Worm (Caenorhabditis elegans) whole organism, L1 larva: Measurements from ENCODE around the gene F56A8.8.

Experiments used
- C04F5.9 ChIP-seq: sonication (generic microtip); optimal IDR thresholded peaks from 2 replicates; lab custom pipeline; 2016; ENCODE audit warnings: missing genetic modification characterization, missing compliant biosample characterization
- C16A3.4 ChIP-seq: fragments of 150-350 bp; optimal IDR thresholded peaks from 2 replicates; lab custom pipeline; 2014; ENCODE audit warnings: missing biosample characterization, missing genetic modification characterization
- F16B12.6 ChIP-seq: fragments of 150-350 bp; optimal IDR thresholded peaks from 2 replicates; lab custom pipeline; 2014; ENCODE audit warnings: missing biosample characterization, missing genetic modification characterization
- aha-1 ChIP-seq: fragments of 150-350 bp; optimal IDR thresholded peaks from 2 replicates; lab custom pipeline; 2014; ENCODE audit warnings: missing biosample characterization, missing genetic modification characterization
- alr-1 ChIP-seq: fragments of 200-800 bp; sonication (Bioruptor generic); optimal IDR thresholded peaks from 2 replicates; lab custom pipeline; 2018; ENCODE audit warnings: borderline replicate concordance, mild to moderate bottlenecking, missing genetic modification characterization, missing compliant biosample characterization
- aly-2 ChIP-seq: fragments of 150-350 bp; optimal IDR thresholded peaks from 2 replicates; lab custom pipeline; 2014; ENCODE audit warnings: missing biosample characterization, missing genetic modification characterization
- ceh-63 ChIP-seq: fragments of 200-800 bp; sonication (Bioruptor generic); optimal IDR thresholded peaks from 2 replicates; lab custom pipeline; 2018; ENCODE audit warnings: mild to moderate bottlenecking, missing genetic modification characterization, missing compliant biosample characterization
- ceh-8 ChIP-seq: fragments of 200-800 bp; sonication (Bioruptor generic); optimal IDR thresholded peaks from 2 replicates; lab custom pipeline; 2018; ENCODE audit warnings: mild to moderate bottlenecking, missing genetic modification characterization, moderate library complexity, missing compliant biosample characterization
- ceh-88 ChIP-seq: fragments of 200-800 bp; sonication (Bioruptor generic); IDR thresholded peaks from 2 replicates; pipeline ENCODE4 v1.3.6; 2022; ENCODE audit warnings: missing genetic modification characterization, missing compliant biosample characterization
- ceh-90 ChIP-seq: sonication (generic microtip); optimal IDR thresholded peaks from 2 replicates; lab custom pipeline; 2016; ENCODE audit warnings: missing genetic modification characterization, missing compliant biosample characterization
- ces-1 ChIP-seq: fragments of 150-350 bp; optimal IDR thresholded peaks from 2 replicates; lab custom pipeline; 2014; ENCODE audit warnings: missing biosample characterization, missing genetic modification reagents, missing genetic modification characterization
- dpl-1 ChIP-seq, 3 experiments: fragments of 150-350 bp in 2 of 3; sonication (generic microtip) in 1 of 3; optimal IDR thresholded peaks; 2 replicates each; lab custom pipeline; 2014 to 2017; ENCODE audit warnings: missing biosample characterization in 3 of 3, missing genetic modification characterization in 3 of 3, missing genetic modification reagents in 3 of 3
- efl-1 ChIP-seq, 4 experiments: fragments of 150-350 bp; optimal IDR thresholded peaks in 3 of 4; peaks in 1 of 4; 1 replicate in 1 of 4; 2 replicates in 3 of 4; lab custom pipeline; 2014; ENCODE audit warnings: missing biosample characterization in 2 of 4, missing genetic modification characterization in 2 of 4, missing genetic modification reagents in 2 of 4
- efl-3 ChIP-seq: fragments of 200-800 bp; sonication (Bioruptor generic); optimal IDR thresholded peaks from 2 replicates; lab custom pipeline; 2018; ENCODE audit warnings: mild to moderate bottlenecking, missing genetic modification characterization, missing compliant biosample characterization
- egl-13 ChIP-seq: sonication (generic microtip); optimal IDR thresholded peaks from 2 replicates; lab custom pipeline; 2016; ENCODE audit warnings: missing genotype, missing genetic modification reagents, missing genetic modification characterization, missing compliant biosample characterization
- egl-27 ChIP-seq, 2 experiments: fragments of 150-350 bp in 1 of 2; sonication (generic microtip); optimal IDR thresholded peaks; 3 replicates each; lab custom pipeline; 2017 to 2018; ENCODE audit warnings: missing biosample characterization in 2 of 2, missing genetic modification characterization in 2 of 2, missing genetic modification reagents in 2 of 2
- elt-3 ChIP-seq, 6 experiments: fragments of 150-350 bp in 1 of 6; sonication (generic microtip); optimal IDR thresholded peaks; 2 replicates each; lab custom pipeline; 2017 to 2018; ENCODE audit warnings: missing biosample characterization in 6 of 6, missing genetic modification characterization in 6 of 6, inconsistent platforms in 1 of 6
- ets-5 ChIP-seq: fragments of 200-800 bp; sonication (Bioruptor generic); IDR thresholded peaks from 2 replicates; pipeline ENCODE4 v1.3.6; 2022; ENCODE audit warnings: missing genetic modification characterization, missing compliant biosample characterization
- fkh-10 ChIP-seq: sonication (generic microtip); optimal IDR thresholded peaks from 2 replicates; lab custom pipeline; 2017; ENCODE audit warnings: missing biosample characterization, missing genetic modification reagents, missing genetic modification characterization
- fkh-8 ChIP-seq: sonication (generic microtip); optimal IDR thresholded peaks from 2 replicates; lab custom pipeline; 2016; ENCODE audit warnings: mild to moderate bottlenecking, missing genetic modification characterization, missing compliant biosample characterization
- fos-1 ChIP-seq: fragments of 150-350 bp; optimal IDR thresholded peaks from 2 replicates; lab custom pipeline; 2014; ENCODE audit warnings: missing biosample characterization, missing genetic modification characterization
- grh-1 ChIP-seq: fragments of 200-800 bp; sonication (Bioruptor generic); IDR thresholded peaks from 2 replicates; pipeline ENCODE4 v1.3.6; 2022; ENCODE audit warnings: missing genetic modification reagents, missing genetic modification characterization, missing compliant biosample characterization
- hlh-4 ChIP-seq: sonication (generic microtip); optimal IDR thresholded peaks from 2 replicates; lab custom pipeline; 2016; ENCODE audit warnings: mild to moderate bottlenecking, missing genetic modification characterization, missing compliant biosample characterization
- irx-1 ChIP-seq: sonication (generic microtip); optimal IDR thresholded peaks from 2 replicates; lab custom pipeline; 2016; ENCODE audit warnings: missing genetic modification characterization, missing compliant biosample characterization
- isw-1 ChIP-seq: fragments of 200-800 bp; sonication (Bioruptor generic); IDR thresholded peaks from 2 replicates; pipeline ENCODE4 v1.3.6; 2022; ENCODE audit warnings: missing genetic modification characterization, missing compliant biosample characterization
- jun-1 ChIP-seq: fragments of 150-350 bp; optimal IDR thresholded peaks from 2 replicates; lab custom pipeline; 2014; ENCODE audit warnings: missing biosample characterization, missing genetic modification reagents, missing genetic modification characterization
- lin-13 ChIP-seq: fragments of 150-350 bp; optimal IDR thresholded peaks from 2 replicates; lab custom pipeline; 2014; ENCODE audit warnings: missing biosample characterization, missing genetic modification reagents, missing genetic modification characterization
- lin-14 ChIP-seq: fragments of 200-800 bp; sonication (Bioruptor generic); optimal IDR thresholded peaks from 2 replicates; lab custom pipeline; 2018; ENCODE audit warnings: mild to moderate bottlenecking, missing genetic modification characterization, moderate library complexity, missing compliant biosample characterization
- lin-15B ChIP-seq: fragments of 150-350 bp; sonication (generic microtip); optimal IDR thresholded peaks from 3 replicates; lab custom pipeline; 2014; ENCODE audit warnings: missing biosample characterization, missing genetic modification characterization
- lin-39 ChIP-seq: fragments of 150-350 bp; optimal IDR thresholded peaks from 2 replicates; lab custom pipeline; 2014; ENCODE audit warnings: missing biosample characterization, missing genetic modification reagents, missing genetic modification characterization
- lir-3 ChIP-seq: sonication (generic microtip); optimal IDR thresholded peaks from 2 replicates; lab custom pipeline; 2016; ENCODE audit warnings: mild to moderate bottlenecking, missing genetic modification characterization, moderate library complexity, missing compliant biosample characterization; ENCODE audit not compliant: poor library complexity
- mab-9 ChIP-seq: fragments of 200-800 bp; sonication (Bioruptor generic); IDR thresholded peaks from 2 replicates; pipeline ENCODE4 v1.3.6; 2022; ENCODE audit warnings: missing genetic modification reagents, missing genetic modification characterization, missing compliant biosample characterization
- mef-2 ChIP-seq: fragments of 150-350 bp; optimal IDR thresholded peaks from 2 replicates; lab custom pipeline; 2014; ENCODE audit warnings: missing biosample characterization, missing genetic modification characterization
- nhr-11 ChIP-seq: fragments of 150-350 bp; optimal IDR thresholded peaks from 2 replicates; lab custom pipeline; 2014; ENCODE audit warnings: missing biosample characterization, missing genetic modification characterization
- nhr-12 ChIP-seq: sonication (generic microtip); optimal IDR thresholded peaks from 2 replicates; lab custom pipeline; 2017; ENCODE audit warnings: missing biosample characterization, missing genetic modification characterization
- nhr-28 ChIP-seq: fragments of 150-350 bp; optimal IDR thresholded peaks from 2 replicates; lab custom pipeline; 2014; ENCODE audit warnings: missing biosample characterization, missing genetic modification characterization
- nhr-71 ChIP-seq: sonication (generic microtip); optimal IDR thresholded peaks from 2 replicates; lab custom pipeline; 2016; ENCODE audit warnings: mild to moderate bottlenecking, missing genetic modification characterization, moderate library complexity, missing compliant biosample characterization
- nhr-85 ChIP-seq: sonication (generic microtip); peaks from one replicate; lab custom pipeline; 2016; ENCODE audit warnings: missing genetic modification characterization, inconsistent platforms, missing compliant biosample characterization
- nhr-90 ChIP-seq: sonication (generic microtip); optimal IDR thresholded peaks from 2 replicates; lab custom pipeline; 2016; ENCODE audit warnings: mild to moderate bottlenecking, missing genetic modification characterization, missing compliant biosample characterization; ENCODE audit not compliant: poor library complexity
- pqm-1 ChIP-seq: sonication (generic microtip); optimal IDR thresholded peaks from 3 replicates; lab custom pipeline; 2017; ENCODE audit warnings: missing biosample characterization, missing genetic modification characterization
- rnt-1 ChIP-seq: sonication (generic microtip); optimal IDR thresholded peaks from 2 replicates; lab custom pipeline; 2016; ENCODE audit warnings: mild to moderate bottlenecking, missing genetic modification characterization, moderate library complexity, missing compliant biosample characterization
- skn-1 ChIP-seq: fragments of 150-350 bp; optimal IDR thresholded peaks from 2 replicates; lab custom pipeline; 2014; ENCODE audit warnings: missing biosample characterization, missing genetic modification characterization
- snpc-4 ChIP-seq: fragments of 150-350 bp; optimal IDR thresholded peaks from 2 replicates; lab custom pipeline; 2014; ENCODE audit warnings: missing biosample characterization, missing genetic modification characterization
- sox-4 ChIP-seq: sonication (generic microtip); optimal IDR thresholded peaks from 2 replicates; lab custom pipeline; 2016; ENCODE audit warnings: missing genetic modification characterization, missing compliant biosample characterization
- sptf-1 ChIP-seq: fragments of 150-350 bp; optimal IDR thresholded peaks from 2 replicates; lab custom pipeline; 2014; ENCODE audit warnings: missing biosample characterization, missing genetic modification characterization
- sup-37 ChIP-seq: fragments of 200-800 bp; sonication (Bioruptor generic); optimal IDR thresholded peaks from 2 replicates; lab custom pipeline; 2018; ENCODE audit warnings: mild to moderate bottlenecking, missing genetic modification characterization, missing compliant biosample characterization
- unc-130 ChIP-seq: fragments of 150-350 bp; optimal IDR thresholded peaks from 2 replicates; lab custom pipeline; 2017; ENCODE audit warnings: missing biosample characterization, missing genetic modification characterization, inconsistent platforms
- unc-62 ChIP-seq: fragments of 150-350 bp; optimal IDR thresholded peaks from 2 replicates; lab custom pipeline; 2014; ENCODE audit warnings: missing biosample characterization, missing genetic modification reagents, missing genetic modification characterization
- unc-86 ChIP-seq: sonication (generic microtip); optimal IDR thresholded peaks from 2 replicates; lab custom pipeline; 2016; ENCODE audit warnings: missing genetic modification characterization, missing compliant biosample characterization
- unc-98 ChIP-seq: fragments of 200-800 bp; sonication (Bioruptor generic); IDR thresholded peaks from 2 replicates; pipeline ENCODE4 v1.3.6; 2022; ENCODE audit warnings: missing genetic modification characterization, missing compliant biosample characterization
- vab-15 ChIP-seq: sonication (generic microtip); optimal IDR thresholded peaks from 2 replicates; lab custom pipeline; 2017; ENCODE audit warnings: missing genotype, mild to moderate bottlenecking, missing genetic modification characterization, missing compliant biosample characterization
- zag-1 ChIP-seq: fragments of 150-350 bp; optimal IDR thresholded peaks from 2 replicates; lab custom pipeline; 2014; ENCODE audit warnings: missing biosample characterization, missing genetic modification characterization
- zip-4 ChIP-seq: fragments of 200-800 bp; sonication (Bioruptor generic); optimal IDR thresholded peaks from 2 replicates; lab custom pipeline; 2018; ENCODE audit warnings: mild to moderate bottlenecking, missing genetic modification characterization, moderate library complexity, missing compliant biosample characterization

The F56A8.8 gene

ce11 chrIII:13268856-13269255, 16.7 kb upstream of the F56A8.8 start, which contains the start of gene cpf-2 (continued):
- TF ChIP-seq unc-98, result peak; percentile 37; the same call in 1 of the 2 replicates
- TF ChIP-seq rnt-1, result peak; percentile 92
- peak; percentile 30 for TF ChIP-seq fkh-10 (GFP tag; lab: Kevin White, UChicago)
- TF ChIP-seq dpl-1 (GFP tag; optimal IDR thresholded peaks at IDR 0.05; lab: Kevin White, UChicago), result peak; percentile 64 to 73 (median 73)
- peak; percentile 46 for TF ChIP-seq vab-15 (tag; lab: Kevin White, UChicago)
- peak; percentile 84 for TF ChIP-seq nhr-90 (tag; lab: Kevin White, UChicago)
- peak; percentile 77 for TF ChIP-seq C16A3.4 (tag; lab: Kevin White, UChicago)
- TF ChIP-seq irx-1 (tag; lab: Kevin White, UChicago), result peak; percentile 85
- no peak for TF ChIP-seq ces-1
- TF ChIP-seq alr-1, result no peak
- TF ChIP-seq ceh-8, result no peak
- peak; percentile 46 for TF ChIP-seq F16B12.6
- peak; percentile 80 for TF ChIP-seq skn-1
- TF ChIP-seq nhr-71 (tag; lab: Kevin White, UChicago), result peak; percentile 91
- TF ChIP-seq lin-15B (tag; lab: Kevin White, UChicago), result peak; percentile 1
- TF ChIP-seq unc-62 (GFP tag; lab: Kevin White, UChicago), result no peak
- peak; percentile 80 for TF ChIP-seq fkh-8
- TF ChIP-seq lin-13 (GFP tag; lab: Kevin White, UChicago), result peak; percentile 66
- TF ChIP-seq lir-3 (tag; lab: Kevin White, UChicago), result peak; percentile 72
- no peak for TF ChIP-seq fos-1
- TF ChIP-seq ets-5 (GFP tag; lab: Robert Waterston, UW), result no peak
- no peak for TF ChIP-seq nhr-12 (tag; lab: Kevin White, UChicago)
- TF ChIP-seq ceh-88 (GFP tag; lab: Robert Waterston, UW), result peak; percentile 27; the same call in 1 of the 2 replicates
- TF ChIP-seq isw-1, result peak; percentile 65
- TF ChIP-seq aly-2, result no peak
- no peak for TF ChIP-seq nhr-11 (tag; lab: Kevin White, UChicago)
- peak; percentile 77 to 80 for TF ChIP-seq efl-1 (optimal IDR thresholded peaks at IDR 0.05; lab: Kevin White, UChicago)
- peak; percentile 73 to 97 for TF ChIP-seq efl-1 (GFP tag; optimal IDR thresholded peaks at IDR 0.05 in 1 of 2; lab: Kevin White, UChicago)
- no peak for TF ChIP-seq hlh-4 (tag; lab: Kevin White, UChicago)
- no peak for TF ChIP-seq nhr-28 (tag; lab: Kevin White, UChicago)
- no peak for TF ChIP-seq aha-1 (tag; lab: Kevin White, UChicago)
- no peak for TF ChIP-seq ceh-63 (GFP tag; lab: Kevin White, UChicago)
- TF ChIP-seq lin-39 (tag; lab: Kevin White, UChicago), result peak; percentile 55
- TF ChIP-seq sptf-1 (tag; lab: Kevin White, UChicago), result no peak
- TF ChIP-seq unc-130 (tag; lab: Kevin White, UChicago), result peak; percentile 82
- peak; percentile 50 for TF ChIP-seq C04F5.9
- no peak for TF ChIP-seq mef-2 (tag; lab: Kevin White, UChicago)
- TF ChIP-seq snpc-4 (tag; lab: Kevin White, UChicago), result peak; percentile 78
- no peak for TF ChIP-seq efl-3 (GFP tag; lab: Kevin White, UChicago)
- TF ChIP-seq sox-4 (tag; lab: Kevin White, UChicago), result peak; percentile 42
- TF ChIP-seq grh-1 (GFP tag; lab: Robert Waterston, UW), result peak; percentile 70
- peak; percentile 74 for TF ChIP-seq lin-14 (GFP tag; lab: Kevin White, UChicago)
- peak; percentile 86 for TF ChIP-seq unc-86 (tag; lab: Kevin White, UChicago)
- peak; percentile 30 for TF ChIP-seq zip-4 (GFP tag; lab: Kevin White, UChicago)
- TF ChIP-seq egl-13 (tag; lab: Kevin White, UChicago), result peak; percentile 72
- TF ChIP-seq nhr-85 (tag; lab: Kevin White, UChicago), result peak; percentile 91
- TF ChIP-seq mab-9 (GFP tag; lab: Robert Waterston, UW), result peak; percentile 62
- TF ChIP-seq jun-1 (tag; lab: Kevin White, UChicago), result peak; percentile 59
- no peak for TF ChIP-seq zag-1
- TF ChIP-seq ceh-90 (tag; lab: Kevin White, UChicago), result peak; percentile 31
- no peak for TF ChIP-seq egl-27 (tag; optimal IDR thresholded peaks at IDR 0.05; lab: Kevin White, UChicago)
- no peak for TF ChIP-seq pqm-1
- TF ChIP-seq elt-3 (tag; optimal IDR thresholded peaks at IDR 0.05; lab: Kevin White, UChicago), result peak in 1 of 6 experiments; percentile 53
- no peak for TF ChIP-seq sup-37 (GFP tag; lab: Kevin White, UChicago)
